Fruit fly (Drosophila melanogaster) whole organism, embryonic: ENCODE measurements around the gene Tpr2.

Source experiments
- Abd-B ChIP-seq: fragments of 200-800 bp; sonication (Bioruptor generic); optimal IDR thresholded peaks from 2 replicates; lab custom pipeline; 2018; ENCODE audit warnings: missing biosample characterization, mild to moderate bottlenecking, missing genetic modification characterization, moderate library complexity
- Adf1 ChIP-seq: fragments of 200-800 bp; sonication (Bioruptor generic); IDR thresholded peaks from 2 replicates; pipeline ENCODE4 v1.3.6; 2022; ENCODE audit warnings: missing biosample characterization, missing genetic modification characterization
- Antp ChIP-seq: fragments of 200-800 bp; sonication (Bioruptor generic); optimal IDR thresholded peaks from 3 replicates; lab custom pipeline; 2016; ENCODE audit warnings: missing biosample characterization, missing genetic modification characterization
- Bdp1 ChIP-seq: fragments of 200-800 bp; sonication (Bioruptor generic); optimal IDR thresholded peaks from 3 replicates; lab custom pipeline; 2016; ENCODE audit warnings: missing biosample characterization, missing genetic modification characterization
- BtbVII ChIP-seq: fragments of 200-800 bp; sonication (Bioruptor generic); optimal IDR thresholded peaks from 3 replicates; lab custom pipeline; 2017; ENCODE audit warnings: missing biosample characterization, mild to moderate bottlenecking, missing genetic modification characterization
- CG10209 ChIP-seq: fragments of 200-800 bp; sonication (Bioruptor generic); optimal IDR thresholded peaks from 3 replicates; lab custom pipeline; 2017; ENCODE audit warnings: missing biosample characterization, mild to moderate bottlenecking, missing genetic modification characterization, missing genetic modification reagents
- CG10654 ChIP-seq: fragments of 200-800 bp; sonication (Bioruptor generic); optimal IDR thresholded peaks from 2 replicates; lab custom pipeline; 2016; ENCODE audit warnings: missing biosample characterization, missing genetic modification characterization
- CG10959 ChIP-seq: fragments of 200-800 bp; sonication (Bioruptor generic); IDR thresholded peaks from 2 replicates; pipeline ENCODE4 v1.3.6; 2022; ENCODE audit warnings: missing biosample characterization, missing genetic modification characterization
- CG12236 ChIP-seq: fragments of 200-800 bp; sonication (Bioruptor generic); optimal IDR thresholded peaks from 2 replicates; lab custom pipeline; 2016; ENCODE audit warnings: missing biosample characterization, missing genetic modification characterization
- CG12659 ChIP-seq: fragments of 200-800 bp; sonication (Bioruptor generic); optimal IDR thresholded peaks from 3 replicates; lab custom pipeline; 2017; ENCODE audit warnings: mild to moderate bottlenecking, missing biosample characterization, missing genetic modification reagents, missing genetic modification characterization
- CG15073 ChIP-seq: fragments of 200-800 bp; sonication (Bioruptor generic); optimal IDR thresholded peaks from 2 replicates; lab custom pipeline; 2016; ENCODE audit warnings: missing biosample characterization, missing genetic modification characterization
- CG15269 ChIP-seq: fragments of 200-800 bp; sonication (Bioruptor generic); optimal IDR thresholded peaks from 2 replicates; lab custom pipeline; 2018; ENCODE audit warnings: missing biosample characterization, mild to moderate bottlenecking, missing genetic modification characterization, moderate library complexity
- CG15514 ChIP-seq: fragments of 200-800 bp; sonication (Bioruptor generic); optimal IDR thresholded peaks from 3 replicates; lab custom pipeline; 2017; ENCODE audit warnings: missing biosample characterization, missing genetic modification characterization, mild to moderate bottlenecking, moderate library complexity, missing genetic modification reagents
- CG17802 ChIP-seq: fragments of 200-800 bp; sonication (Bioruptor generic); optimal IDR thresholded peaks from 2 replicates; lab custom pipeline; 2018; ENCODE audit warnings: missing biosample characterization, mild to moderate bottlenecking, missing genetic modification characterization, moderate library complexity
- CG2129 ChIP-seq: fragments of 200-800 bp; sonication (Bioruptor generic); IDR thresholded peaks from 2 replicates; pipeline ENCODE4 v1.3.6; 2022; ENCODE audit warnings: missing biosample characterization, missing genetic modification characterization; ENCODE audit not compliant: partially characterized antibody
- CG31388 ChIP-seq: fragments of 200-800 bp; sonication (Bioruptor generic); optimal IDR thresholded peaks from 2 replicates; lab custom pipeline; 2016; ENCODE audit warnings: missing biosample characterization, missing genetic modification characterization
- CG3163 ChIP-seq: fragments of 200-800 bp; sonication (Bioruptor generic); optimal IDR thresholded peaks from 3 replicates; lab custom pipeline; 2016; ENCODE audit warnings: missing biosample characterization, missing genetic modification characterization
- CG32532 ChIP-seq: fragments of 200-800 bp; sonication (Bioruptor generic); IDR thresholded peaks from 2 replicates; pipeline ENCODE4 v1.3.6; 2022; ENCODE audit warnings: missing biosample characterization, missing genetic modification characterization
- CG34376 ChIP-seq: fragments of 200-800 bp; sonication (Bioruptor generic); optimal IDR thresholded peaks from 2 replicates; lab custom pipeline; 2018; ENCODE audit warnings: missing biosample characterization, mild to moderate bottlenecking, missing genetic modification characterization
- CG4617 ChIP-seq: fragments of 200-800 bp; sonication (Bioruptor generic); optimal IDR thresholded peaks from 3 replicates; lab custom pipeline; 2016; ENCODE audit warnings: missing biosample characterization, missing genetic modification characterization, borderline replicate concordance
- CG6854 ChIP-seq: fragments of 200-800 bp; sonication (Bioruptor generic); optimal IDR thresholded peaks from 3 replicates; lab custom pipeline; 2017; ENCODE audit warnings: missing biosample characterization, mild to moderate bottlenecking, missing genetic modification characterization
- CG7556 ChIP-seq: fragments of 200-800 bp; sonication (Bioruptor generic); optimal IDR thresholded peaks from 2 replicates; lab custom pipeline; 2017; ENCODE audit warnings: missing biosample characterization, mild to moderate bottlenecking, missing genetic modification characterization
- CG8765 ChIP-seq: fragments of 200-800 bp; sonication (Bioruptor generic); IDR thresholded peaks from 2 replicates; pipeline ENCODE4 v1.3.6; 2022; ENCODE audit warnings: missing biosample characterization, missing genetic modification characterization
- Deaf1 ChIP-seq: fragments of 200-800 bp; optimal IDR thresholded peaks from 3 replicates; lab custom pipeline; 2019; ENCODE audit warnings: missing biosample characterization, mild to moderate bottlenecking, missing genetic modification characterization, moderate library complexity
- Dek ChIP-seq: fragments of 200-800 bp; sonication (Bioruptor generic); optimal IDR thresholded peaks from 3 replicates; lab custom pipeline; 2019; ENCODE audit warnings: missing biosample characterization, mild to moderate bottlenecking, missing genetic modification characterization, moderate library complexity
- Dip2 ChIP-seq: fragments of 200-800 bp; sonication (Bioruptor generic); IDR thresholded peaks from 2 replicates; pipeline ENCODE4 v1.3.6; 2022; ENCODE audit warnings: missing biosample characterization, missing genetic modification characterization
- Lim3 ChIP-seq: fragments of 200-800 bp; sonication (Bioruptor generic); IDR thresholded peaks from 2 replicates; pipeline ENCODE4 v1.3.6; 2022; ENCODE audit warnings: missing biosample characterization, missing genetic modification characterization
- MESR4 ChIP-seq: fragments of 200-800 bp; sonication (Bioruptor generic); optimal IDR thresholded peaks from 2 replicates; lab custom pipeline; 2018; ENCODE audit warnings: missing biosample characterization, mild to moderate bottlenecking, missing genetic modification characterization, moderate library complexity
- NfI ChIP-seq: fragments of 200-800 bp; sonication (Bioruptor generic); optimal IDR thresholded peaks from 3 replicates; lab custom pipeline; 2018; ENCODE audit warnings: missing biosample characterization, mild to moderate bottlenecking, missing genetic modification characterization, moderate library complexity
- Oaz ChIP-seq: fragments of 200-800 bp; sonication (Bioruptor generic); IDR thresholded peaks from 2 replicates; pipeline ENCODE4 v1.3.6; 2022; ENCODE audit warnings: missing biosample characterization, missing genetic modification characterization
- Pdp1 ChIP-seq, 2 experiments: fragments of 200-800 bp; sonication (Bioruptor generic); optimal IDR thresholded peaks; 3 replicates each; lab custom pipeline; 2016; ENCODE audit warnings: missing biosample characterization in 2 of 2, missing genetic modification characterization in 2 of 2, mild to moderate bottlenecking in 1 of 2, moderate library complexity in 1 of 2
- Scr ChIP-seq: fragments of 200-800 bp; sonication (Bioruptor generic); IDR thresholded peaks from 2 replicates; pipeline ENCODE4 v1.3.6; 2022; ENCODE audit warnings: missing biosample characterization, missing genetic modification characterization; ENCODE audit not compliant: partially characterized antibody
- Side ChIP-seq: fragments of 200-800 bp; sonication (Bioruptor generic); optimal IDR thresholded peaks from 2 replicates; lab custom pipeline; 2016; ENCODE audit warnings: missing biosample characterization, missing genetic modification characterization
- Sox102F ChIP-seq: fragments of 200-800 bp; sonication (Bioruptor generic); optimal IDR thresholded peaks from 2 replicates; lab custom pipeline; 2018; ENCODE audit warnings: missing biosample characterization, mild to moderate bottlenecking, missing genetic modification characterization, moderate library complexity
- Spps ChIP-seq: fragments of 200-800 bp; sonication (Bioruptor generic); optimal IDR thresholded peaks from 2 replicates; lab custom pipeline; 2018; ENCODE audit warnings: missing biosample characterization, mild to moderate bottlenecking, missing genetic modification characterization
- Vsx1 ChIP-seq: fragments of 200-800 bp; sonication (Bioruptor generic); optimal IDR thresholded peaks from 2 replicates; lab custom pipeline; 2017; ENCODE audit warnings: missing biosample characterization, mild to moderate bottlenecking, missing genetic modification characterization, missing genetic modification reagents
- YL-1 ChIP-seq: fragments of 200-800 bp; sonication (Bioruptor generic); optimal IDR thresholded peaks from 3 replicates; lab custom pipeline; 2017; ENCODE audit warnings: missing biosample characterization, mild to moderate bottlenecking, missing genetic modification characterization
- amos ChIP-seq: fragments of 200-800 bp; sonication (Bioruptor generic); IDR thresholded peaks from 2 replicates; pipeline ENCODE4 v1.3.6; 2022; ENCODE audit warnings: missing biosample characterization, missing genetic modification characterization; ENCODE audit not compliant: partially characterized antibody
- bsh ChIP-seq, 2 experiments: fragments of 200-800 bp; sonication (Bioruptor generic); optimal IDR thresholded peaks; 2 replicates each; lab custom pipeline; 2017 to 2018; ENCODE audit warnings: mild to moderate bottlenecking in 2 of 2, missing biosample characterization in 2 of 2, missing genetic modification characterization in 2 of 2, moderate library complexity in 1 of 2
- cad ChIP-seq: fragments of >200 bp; optimal IDR thresholded peaks from 2 replicates; lab custom pipeline; 2017; ENCODE audit warnings: missing biosample characterization, missing genetic modification characterization
- ci ChIP-seq: fragments of 200-800 bp; sonication (Bioruptor generic); IDR thresholded peaks from 3 replicates; pipeline ENCODE4 v1.3.6; 2022; ENCODE audit warnings: missing biosample characterization, missing genetic modification characterization
- gce ChIP-seq: fragments of 200-800 bp; sonication (Bioruptor generic); IDR thresholded peaks from 3 replicates; pipeline ENCODE4 v1.3.6; 2022; ENCODE audit warnings: missing biosample characterization, missing genetic modification characterization
- jing ChIP-seq: fragments of 200-800 bp; sonication (Bioruptor generic); optimal IDR thresholded peaks from 2 replicates; lab custom pipeline; 2018; ENCODE audit warnings: missing biosample characterization, mild to moderate bottlenecking, missing genetic modification characterization
- kay ChIP-seq: fragments of 200-800 bp; sonication (Bioruptor generic); optimal IDR thresholded peaks from 2 replicates; lab custom pipeline; 2016; ENCODE audit warnings: missing biosample characterization, missing genetic modification characterization
- ranshi ChIP-seq: fragments of 200-800 bp; sonication (Bioruptor generic); IDR thresholded peaks from 2 replicates; pipeline ENCODE4 v1.3.6; 2022; ENCODE audit warnings: missing biosample characterization, missing genetic modification characterization
- scrt ChIP-seq: fragments of 200-800 bp; sonication (Bioruptor generic); optimal IDR thresholded peaks from 2 replicates; lab custom pipeline; 2018; ENCODE audit warnings: missing biosample characterization, mild to moderate bottlenecking, missing genetic modification characterization, moderate library complexity
- sd ChIP-seq: fragments of 200-800 bp; sonication (Bioruptor generic); optimal IDR thresholded peaks from 3 replicates; lab custom pipeline; 2018; ENCODE audit warnings: missing biosample characterization, mild to moderate bottlenecking, missing genetic modification characterization, moderate library complexity
- sens-2 ChIP-seq: fragments of 200-800 bp; sonication (Bioruptor generic); IDR thresholded peaks from 2 replicates; pipeline ENCODE4 v1.3.6; 2022; ENCODE audit warnings: missing biosample characterization, missing genetic modification characterization
- slbo ChIP-seq: fragments of 200-800 bp; sonication (Bioruptor generic); IDR thresholded peaks from 2 replicates; pipeline ENCODE4 v1.3.6; 2022; ENCODE audit warnings: missing biosample characterization, missing genetic modification characterization
- trh ChIP-seq: fragments of 200-800 bp; sonication (Bioruptor generic); optimal IDR thresholded peaks from 2 replicates; lab custom pipeline; 2016; ENCODE audit warnings: missing biosample characterization, missing genetic modification characterization

Gene Tpr2

DNA sequence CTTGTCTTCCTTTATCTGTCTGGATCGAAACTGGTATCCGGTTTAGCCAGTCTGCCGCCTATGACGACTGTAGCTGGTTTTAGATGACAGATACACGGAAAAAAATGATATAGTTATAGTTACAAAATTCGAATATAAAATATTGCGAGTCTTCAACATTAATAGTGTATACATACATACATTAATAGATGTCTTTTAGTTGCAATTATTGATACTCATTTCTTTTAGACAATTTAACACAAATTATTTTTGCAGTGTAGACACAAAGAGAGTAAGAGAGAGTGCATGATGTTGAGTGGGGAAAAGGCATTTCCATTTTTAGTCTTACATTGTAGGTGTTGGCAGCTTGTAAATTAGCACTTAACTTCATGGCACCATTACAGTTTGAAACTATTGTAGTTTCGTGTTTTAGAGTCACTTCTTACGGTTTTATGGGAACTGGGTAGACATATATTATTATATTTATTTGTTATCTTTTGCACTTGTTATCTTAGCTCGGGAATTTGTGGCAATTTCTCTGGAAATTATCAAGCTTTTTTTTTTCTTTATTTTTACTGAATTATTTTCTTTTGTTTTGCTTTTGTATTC, 3.9 kb downstream of the Tpr2 start (continued):
- TF ChIP-seq CG8765: no peak
- TF ChIP-seq CG10654 (GFP tag; lab: Kevin White, UChicago): no peak
- TF ChIP-seq CG4617 (GFP tag; lab: Kevin White, UChicago): peak; percentile 72
- TF ChIP-seq CG7556 (GFP tag; lab: Kevin White, UChicago): peak; percentile 88
- TF ChIP-seq MESR4 (GFP tag; lab: Kevin White, UChicago): peak; percentile 43
- no peak for TF ChIP-seq CG6854 (GFP tag; lab: Kevin White, UChicago)
- TF ChIP-seq BtbVII (GFP tag; lab: Kevin White, UChicago): no peak
- no peak for TF ChIP-seq gce (GFP tag; lab: Robert Waterston, UW)
- TF ChIP-seq kay (GFP tag; lab: Kevin White, UChicago): no peak
- peak; percentile 46 for TF ChIP-seq CG3163 (GFP tag; lab: Kevin White, UChicago)
- no peak for TF ChIP-seq CG15514 (GFP tag; lab: Kevin White, UChicago)
- TF ChIP-seq Bdp1: peak; percentile 53
- TF ChIP-seq Spps (tag; lab: Kevin White, UChicago): no peak
- peak; percentile 83 for TF ChIP-seq CG10209 (GFP tag; lab: Kevin White, UChicago)
- TF ChIP-seq Adf1: no peak
- TF ChIP-seq YL-1 (GFP tag; lab: Kevin White, UChicago): peak; percentile 48
- peak; percentile 79 for TF ChIP-seq CG12236 (GFP tag; lab: Kevin White, UChicago)
- no peak for TF ChIP-seq Abd-B (GFP tag; lab: Kevin White, UChicago)
- no peak for TF ChIP-seq CG32532
- peak; percentile 96 for TF ChIP-seq ci (GFP tag; lab: Robert Waterston, UW)
- TF ChIP-seq Dip2: no peak
- TF ChIP-seq Pdp1 (GFP tag; optimal IDR thresholded peaks at IDR 0.05; lab: Kevin White, UChicago): peak in 1 of 2 experiments; percentile 12
- peak; percentile 56 for TF ChIP-seq trh (GFP tag; lab: Kevin White, UChicago)
- TF ChIP-seq Deaf1: no peak
- no peak for TF ChIP-seq Scr (GFP tag; lab: Robert Waterston, UW)
- no peak for TF ChIP-seq Oaz (GFP tag; lab: Robert Waterston, UW)
- peak; percentile 59; the same call in 1 of the 2 replicates for TF ChIP-seq sens-2 (GFP tag; lab: Robert Waterston, UW)
- TF ChIP-seq Vsx1: peak; percentile 74
- peak; percentile 28 for TF ChIP-seq CG15073 (GFP tag; lab: Kevin White, UChicago)
- TF ChIP-seq Antp (GFP tag; lab: Kevin White, UChicago): no peak
- TF ChIP-seq Side: no peak
- no peak for TF ChIP-seq ranshi (GFP tag; lab: Robert Waterston, UW)
- peak; percentile 89 for TF ChIP-seq CG15269 (tag; lab: Kevin White, UChicago)
- peak; percentile 48 for TF ChIP-seq cad (GFP tag; lab: Kevin White, UChicago)
- TF ChIP-seq Sox102F (GFP tag; lab: Kevin White, UChicago): peak; percentile 96
- no peak for TF ChIP-seq CG34376 (GFP tag; lab: Kevin White, UChicago)
- TF ChIP-seq NfI: peak; percentile 82
- no peak for TF ChIP-seq CG10959 (GFP tag; lab: Robert Waterston, UW)
- TF ChIP-seq Dek (tag; lab: Kevin White, UChicago): peak; percentile 77
- peak; percentile 86 for TF ChIP-seq jing (GFP tag; lab: Kevin White, UChicago)
- peak; percentile 88 to 96 for TF ChIP-seq bsh (GFP tag; optimal IDR thresholded peaks at IDR 0.05; lab: Kevin White, UChicago)
- no peak for TF ChIP-seq amos (GFP tag; lab: Robert Waterston, UW)
- peak; percentile 81 for TF ChIP-seq slbo (GFP tag; lab: Robert Waterston, UW)
- no peak for TF ChIP-seq Lim3 (GFP tag; lab: Robert Waterston, UW)
- TF ChIP-seq scrt: no peak
- no peak for TF ChIP-seq CG17802
- TF ChIP-seq sd: peak; percentile 48
- TF ChIP-seq CG31388: no peak
- no peak for TF ChIP-seq CG2129 (GFP tag; lab: Robert Waterston, UW)
- TF ChIP-seq CG12659 (GFP tag; lab: Kevin White, UChicago): peak; percentile 85
